Worm (Caenorhabditis elegans) whole organism, L1 larva: ENCODE measurements around the gene srd-4.

Experiments used
- F16B12.6 ChIP-seq: fragments of 150-350 bp; optimal IDR thresholded peaks from 2 replicates; lab custom pipeline; 2014; ENCODE audit warnings: missing biosample characterization, missing genetic modification characterization
- Y116A8C.19 ChIP-seq: sonication (generic microtip); optimal IDR thresholded peaks from 2 replicates; lab custom pipeline; 2016; ENCODE audit warnings: missing compliant biosample characterization, missing genetic modification characterization, borderline replicate concordance
- aly-2 ChIP-seq: fragments of 150-350 bp; optimal IDR thresholded peaks from 2 replicates; lab custom pipeline; 2014; ENCODE audit warnings: missing biosample characterization, missing genetic modification characterization
- blmp-1 ChIP-seq: fragments of 150-350 bp; optimal IDR thresholded peaks from 2 replicates; lab custom pipeline; 2014; ENCODE audit warnings: missing biosample characterization, missing genetic modification characterization
- ceh-8 ChIP-seq: fragments of 200-800 bp; sonication (Bioruptor generic); optimal IDR thresholded peaks from 2 replicates; lab custom pipeline; 2018; ENCODE audit warnings: mild to moderate bottlenecking, missing genetic modification characterization, moderate library complexity, missing compliant biosample characterization
- dsc-1 ChIP-seq: sonication (generic microtip); optimal IDR thresholded peaks from 2 replicates; lab custom pipeline; 2016; ENCODE audit warnings: mild to moderate bottlenecking, missing genetic modification characterization, missing compliant biosample characterization
- efl-1 ChIP-seq, 4 experiments: fragments of 150-350 bp; optimal IDR thresholded peaks in 3 of 4; peaks in 1 of 4; 1 replicate in 1 of 4; 2 replicates in 3 of 4; lab custom pipeline; 2014; ENCODE audit warnings: missing biosample characterization in 2 of 4, missing genetic modification characterization in 2 of 4, missing genetic modification reagents in 2 of 4
- egl-13 ChIP-seq: sonication (generic microtip); optimal IDR thresholded peaks from 2 replicates; lab custom pipeline; 2016; ENCODE audit warnings: missing genotype, missing genetic modification reagents, missing genetic modification characterization, missing compliant biosample characterization
- fkh-10 ChIP-seq: sonication (generic microtip); optimal IDR thresholded peaks from 2 replicates; lab custom pipeline; 2017; ENCODE audit warnings: missing biosample characterization, missing genetic modification reagents, missing genetic modification characterization
- fkh-4 ChIP-seq: sonication (generic microtip); optimal IDR thresholded peaks from 2 replicates; lab custom pipeline; 2016; ENCODE audit warnings: missing compliant biosample characterization, missing genetic modification characterization, borderline replicate concordance
- grh-1 ChIP-seq: fragments of 200-800 bp; sonication (Bioruptor generic); IDR thresholded peaks from 2 replicates; pipeline ENCODE4 v1.3.6; 2022; ENCODE audit warnings: missing genetic modification reagents, missing genetic modification characterization, missing compliant biosample characterization
- hlh-17 ChIP-seq: fragments of 200-800 bp; sonication (Bioruptor generic); optimal IDR thresholded peaks from 2 replicates; lab custom pipeline; 2018; ENCODE audit warnings: missing genetic modification characterization, mild to moderate bottlenecking, missing compliant biosample characterization, moderate library complexity, borderline replicate concordance
- hpl-2 ChIP-seq: fragments of 150-350 bp; optimal IDR thresholded peaks from 2 replicates; lab custom pipeline; 2014; ENCODE audit warnings: missing biosample characterization, missing genetic modification reagents, missing genetic modification characterization
- lin-13 ChIP-seq: fragments of 150-350 bp; optimal IDR thresholded peaks from 2 replicates; lab custom pipeline; 2014; ENCODE audit warnings: missing biosample characterization, missing genetic modification reagents, missing genetic modification characterization
- lin-14 ChIP-seq: fragments of 200-800 bp; sonication (Bioruptor generic); optimal IDR thresholded peaks from 2 replicates; lab custom pipeline; 2018; ENCODE audit warnings: mild to moderate bottlenecking, missing genetic modification characterization, moderate library complexity, missing compliant biosample characterization
- lin-15B ChIP-seq: fragments of 150-350 bp; sonication (generic microtip); optimal IDR thresholded peaks from 3 replicates; lab custom pipeline; 2014; ENCODE audit warnings: missing biosample characterization, missing genetic modification characterization
- lin-35 ChIP-seq, 2 experiments: fragments of 150-350 bp; optimal IDR thresholded peaks; 2 replicates each; lab custom pipeline; 2014; ENCODE audit warnings: missing biosample characterization in 2 of 2, missing genetic modification characterization in 2 of 2, missing genetic modification reagents in 2 of 2
- lsy-2 ChIP-seq, 2 experiments: fragments of 150-350 bp; optimal IDR thresholded peaks; 2 replicates each; lab custom pipeline; 2014; ENCODE audit warnings: missing biosample characterization in 2 of 2, missing genetic modification characterization in 2 of 2
- mep-1 ChIP-seq: fragments of 150-350 bp; optimal IDR thresholded peaks from 2 replicates; lab custom pipeline; 2014; ENCODE audit warnings: missing biosample characterization, missing genetic modification characterization
- nhr-19 ChIP-seq: fragments of 200-800 bp; sonication (Bioruptor generic); conservative IDR thresholded peaks from 2 replicates; pipeline ENCODE4 v1.3.6; 2022; ENCODE audit warnings: missing genetic modification characterization, missing compliant biosample characterization
- nhr-20 ChIP-seq: sonication (generic microtip); optimal IDR thresholded peaks from 2 replicates; lab custom pipeline; 2016; ENCODE audit warnings: mild to moderate bottlenecking, missing genetic modification characterization, missing compliant biosample characterization
- nhr-28 ChIP-seq: fragments of 150-350 bp; optimal IDR thresholded peaks from 2 replicates; lab custom pipeline; 2014; ENCODE audit warnings: missing biosample characterization, missing genetic modification characterization
- nhr-47 ChIP-seq: sonication (generic microtip); optimal IDR thresholded peaks from 2 replicates; lab custom pipeline; 2016; ENCODE audit warnings: mild to moderate bottlenecking, missing genetic modification characterization, moderate library complexity, missing compliant biosample characterization
- nhr-71 ChIP-seq: sonication (generic microtip); optimal IDR thresholded peaks from 2 replicates; lab custom pipeline; 2016; ENCODE audit warnings: mild to moderate bottlenecking, missing genetic modification characterization, moderate library complexity, missing compliant biosample characterization
- nhr-76 ChIP-seq: sonication (generic microtip); optimal IDR thresholded peaks from 2 replicates; lab custom pipeline; 2017; ENCODE audit warnings: missing biosample characterization, missing genetic modification characterization
- nhr-84 ChIP-seq: sonication (generic microtip); optimal IDR thresholded peaks from 2 replicates; lab custom pipeline; 2017; ENCODE audit warnings: missing biosample characterization, missing genetic modification characterization
- pag-3 ChIP-seq: sonication (generic microtip); optimal IDR thresholded peaks from 2 replicates; lab custom pipeline; 2017; ENCODE audit warnings: missing genetic modification characterization, mild to moderate bottlenecking, missing compliant biosample characterization, antibody characterized with exemption, borderline replicate concordance; ENCODE audit not compliant: insufficient read depth
- pqm-1 ChIP-seq: sonication (generic microtip); optimal IDR thresholded peaks from 3 replicates; lab custom pipeline; 2017; ENCODE audit warnings: missing biosample characterization, missing genetic modification characterization
- rnt-1 ChIP-seq: sonication (generic microtip); optimal IDR thresholded peaks from 2 replicates; lab custom pipeline; 2016; ENCODE audit warnings: mild to moderate bottlenecking, missing genetic modification characterization, moderate library complexity, missing compliant biosample characterization
- snpc-4 ChIP-seq: fragments of 150-350 bp; optimal IDR thresholded peaks from 2 replicates; lab custom pipeline; 2014; ENCODE audit warnings: missing biosample characterization, missing genetic modification characterization
- snu-23 ChIP-seq: sonication (generic microtip); optimal IDR thresholded peaks from 2 replicates; lab custom pipeline; 2016; ENCODE audit warnings: missing genetic modification characterization, missing compliant biosample characterization
- sup-37 ChIP-seq: fragments of 200-800 bp; sonication (Bioruptor generic); optimal IDR thresholded peaks from 2 replicates; lab custom pipeline; 2018; ENCODE audit warnings: mild to moderate bottlenecking, missing genetic modification characterization, missing compliant biosample characterization
- swsn-7 ChIP-seq: sonication (generic microtip); optimal IDR thresholded peaks from 2 replicates; lab custom pipeline; 2016; ENCODE audit warnings: missing genetic modification characterization, missing compliant biosample characterization
- unc-130 ChIP-seq: fragments of 150-350 bp; optimal IDR thresholded peaks from 2 replicates; lab custom pipeline; 2017; ENCODE audit warnings: missing biosample characterization, missing genetic modification characterization, inconsistent platforms
- unc-30 ChIP-seq: sonication (generic microtip); optimal IDR thresholded peaks from 2 replicates; lab custom pipeline; 2017; ENCODE audit warnings: missing biosample characterization, missing genetic modification characterization
- unc-62 ChIP-seq: fragments of 150-350 bp; optimal IDR thresholded peaks from 2 replicates; lab custom pipeline; 2014; ENCODE audit warnings: missing biosample characterization, missing genetic modification reagents, missing genetic modification characterization
- unc-98 ChIP-seq: fragments of 200-800 bp; sonication (Bioruptor generic); IDR thresholded peaks from 2 replicates; pipeline ENCODE4 v1.3.6; 2022; ENCODE audit warnings: missing genetic modification characterization, missing compliant biosample characterization
- vab-15 ChIP-seq: sonication (generic microtip); optimal IDR thresholded peaks from 2 replicates; lab custom pipeline; 2017; ENCODE audit warnings: missing genotype, mild to moderate bottlenecking, missing genetic modification characterization, missing compliant biosample characterization
- zag-1 ChIP-seq: fragments of 150-350 bp; optimal IDR thresholded peaks from 2 replicates; lab custom pipeline; 2014; ENCODE audit warnings: missing biosample characterization, missing genetic modification characterization
- ztf-4 ChIP-seq: fragments of 150-350 bp; optimal IDR thresholded peaks from 2 replicates; lab custom pipeline; 2014; ENCODE audit warnings: missing biosample characterization, missing genetic modification characterization

The srd-4 gene

ce11 chrV:12211090-12211489, 26.3 kb downstream of the srd-4 start:
- peak; percentile 3 for TF ChIP-seq mep-1 (tag; lab: Kevin White, UChicago)
- TF ChIP-seq lin-13, result no peak
- no peak for TF ChIP-seq lin-35 (GFP tag; optimal IDR thresholded peaks at IDR 0.05; lab: Kevin White, UChicago)
- no peak for TF ChIP-seq nhr-28 (tag; lab: Kevin White, UChicago)
- TF ChIP-seq lin-14 (GFP tag; lab: Kevin White, UChicago), result peak; percentile 82
- no peak for TF ChIP-seq efl-1 (optimal IDR thresholded peaks at IDR 0.05; lab: Kevin White, UChicago)
- peak in 1 of 2 experiments; percentile 13 for TF ChIP-seq efl-1 (GFP tag; optimal IDR thresholded peaks at IDR 0.05 in 1 of 2; lab: Kevin White, UChicago)

ce11 chrV:12213027-12213426, 28.3 kb downstream of the srd-4 start, which contains the start of gene vab-8:
Gene vab-8, plus strand, starts transcription at chrV:12213327.
- TF ChIP-seq unc-98 (GFP tag; lab: Robert Waterston, UW), result no peak
- no peak for TF ChIP-seq blmp-1
- no peak for TF ChIP-seq vab-15 (tag; lab: Kevin White, UChicago)

ce11 chrV:12233425-12233824, 48.7 kb downstream of the srd-4 start:
- TF ChIP-seq snpc-4 (tag; lab: Kevin White, UChicago) (no peak), nhr-71 (peak; percentile 65), ztf-4 (tag; lab: Kevin White, UChicago) (no peak), lin-14 (GFP tag; lab: Kevin White, UChicago) (peak; percentile 80), rnt-1 (peak; percentile 58), unc-30 (tag; lab: Kevin White, UChicago) (no peak), pqm-1 (no peak), nhr-19 (GFP tag; lab: Robert Waterston, UW) (peak; percentile 42), mep-1 (tag; lab: Kevin White, UChicago) (no peak), nhr-47 (no peak), lin-15B (no peak), hlh-17 (GFP tag; lab: Kevin White, UChicago) (no peak), Y116A8C.19 (tag; lab: Kevin White, UChicago) (no peak), F16B12.6 (no peak), fkh-4 (tag; lab: Kevin White, UChicago) (no peak), unc-130 (peak; percentile 15), pag-3 (tag; lab: Kevin White, UChicago) (peak; percentile 79), fkh-10 (GFP tag; lab: Kevin White, UChicago) (no peak), egl-13 (tag; lab: Kevin White, UChicago) (no peak), ceh-8 (no peak), blmp-1 (no peak), swsn-7 (tag; lab: Kevin White, UChicago) (no peak), sup-37 (GFP tag; lab: Kevin White, UChicago) (no peak), nhr-28 (tag; lab: Kevin White, UChicago) (no peak), lin-13 (no peak), hpl-2 (no peak), nhr-76 (tag; lab: Kevin White, UChicago) (no peak), zag-1 (tag; lab: Kevin White, UChicago) (no peak), grh-1 (GFP tag; lab: Robert Waterston, UW) (no peak), unc-62 (no peak), snu-23 (GFP tag; lab: Kevin White, UChicago) (peak; percentile 22)

ce11 chrV:12234293-12235004, 49.7 kb downstream of the srd-4 start, which contains the start of gene myo-3:
Gene myo-3, minus strand, starts transcription at chrV:12234343.
- TF ChIP-seq snu-23 (GFP tag; lab: Kevin White, UChicago), result peak; percentile 19
- TF ChIP-seq nhr-20 (tag; lab: Kevin White, UChicago), result peak; percentile 8
- TF ChIP-seq nhr-47, result no peak
- TF ChIP-seq aly-2 (tag; lab: Kevin White, UChicago), result no peak
- peak; percentile 26 for TF ChIP-seq nhr-19 (GFP tag; lab: Robert Waterston, UW)
- TF ChIP-seq rnt-1, result peak; percentile 61
- TF ChIP-seq lsy-2 (tag; optimal IDR thresholded peaks at IDR 0.05; lab: Kevin White, UChicago), result peak in 1 of 2 experiments; percentile 27
- peak; percentile 23 for TF ChIP-seq dsc-1
- peak; percentile 68 for TF ChIP-seq nhr-71
- TF ChIP-seq efl-1 (optimal IDR thresholded peaks at IDR 0.05; lab: Kevin White, UChicago), result no peak
- TF ChIP-seq efl-1 (GFP tag; optimal IDR thresholded peaks at IDR 0.05 in 1 of 2; lab: Kevin White, UChicago), result peak in 1 of 2 experiments; percentile 31
- TF ChIP-seq unc-130, result peak; percentile 13
- TF ChIP-seq nhr-84 (tag; lab: Kevin White, UChicago), result no peak
- TF ChIP-seq lin-14 (GFP tag; lab: Kevin White, UChicago), result peak; percentile 79
